Fruit fly (Drosophila melanogaster) Kc167 (cell line): ENCODE data around the gene CG8034.

Experiments
- Myc ChIP-seq: fragments of >200 bp; optimal IDR thresholded peaks from 2 replicates; lab custom pipeline; 2017; ENCODE audit warnings: missing external identifiers
- Sin3A ChIP-seq: fragments of >200 bp; optimal IDR thresholded peaks from 2 replicates; lab custom pipeline; 2018; ENCODE audit warnings: missing external identifiers
- h ChIP-seq: fragments of >200 bp; optimal IDR thresholded peaks from 3 replicates; lab custom pipeline; 2018; ENCODE audit warnings: missing external identifiers
- insv ChIP-seq: fragments of >200 bp; optimal IDR thresholded peaks from 3 replicates; lab custom pipeline; 2018; ENCODE audit warnings: missing external identifiers
- psq ChIP-seq: fragments of >200 bp; optimal IDR thresholded peaks from 2 replicates; lab custom pipeline; 2017; ENCODE audit warnings: missing external identifiers
- ttk ChIP-seq: sonication (Bioruptor generic); optimal IDR thresholded peaks from 2 replicates; lab custom pipeline; 2017; ENCODE audit warnings: missing external identifiers

Gene CG8034

dm6 chrX:19297899-19298784 lies at the start of gene CG8034:
Gene CG8034 (minus strand): TSS chrX:19298162.
- no peak for TF ChIP-seq h (lab: Kevin White, UChicago)
- TF ChIP-seq insv (lab: Kevin White, UChicago) = no peak
- TF ChIP-seq psq (lab: Kevin White, UChicago) = no peak
- no peak for TF ChIP-seq ttk (lab: Kevin White, UChicago)
- TF ChIP-seq Sin3A (lab: Kevin White, UChicago) = no peak
- no peak for TF ChIP-seq Myc (lab: Kevin White, UChicago)

- TF ChIP-seq psq (lab: Kevin White, UChicago) (no peak), ttk (lab: Kevin White, UChicago) (no peak), Sin3A (lab: Kevin White, UChicago) (no peak), h (lab: Kevin White, UChicago) (no peak), insv (lab: Kevin White, UChicago) (no peak), Myc (lab: Kevin White, UChicago) (no peak)
These were observed 28.8 kb upstream of the CG8034 start for dm6 chrX:19326730-19327129.

- TF ChIP-seq insv (lab: Kevin White, UChicago) = no peak
- no peak for TF ChIP-seq ttk (lab: Kevin White, UChicago)
- TF ChIP-seq h (lab: Kevin White, UChicago) = no peak
- no peak for TF ChIP-seq psq (lab: Kevin White, UChicago)
- no peak for TF ChIP-seq Myc (lab: Kevin White, UChicago)
- TF ChIP-seq Sin3A (lab: Kevin White, UChicago) = no peak
These were observed 27.9 kb upstream of the CG8034 start for dm6 chrX:19325729-19326473.

- no peak for TF ChIP-seq ttk (lab: Kevin White, UChicago)
- no peak for TF ChIP-seq h (lab: Kevin White, UChicago)
- no peak for TF ChIP-seq Sin3A (lab: Kevin White, UChicago)
- no peak for TF ChIP-seq Myc (lab: Kevin White, UChicago)
- TF ChIP-seq insv (lab: Kevin White, UChicago) = no peak
- no peak for TF ChIP-seq psq (lab: Kevin White, UChicago)
These were observed 26.8 kb upstream of the CG8034 start for dm6 chrX:19324576-19325353.

- no peak for TF ChIP-seq h (lab: Kevin White, UChicago)
- TF ChIP-seq Myc (lab: Kevin White, UChicago) = no peak
- TF ChIP-seq Sin3A (lab: Kevin White, UChicago) = no peak
- TF ChIP-seq insv (lab: Kevin White, UChicago) = no peak
- TF ChIP-seq psq (lab: Kevin White, UChicago) = no peak
- no peak for TF ChIP-seq ttk (lab: Kevin White, UChicago)
These were observed 25.8 kb upstream of the CG8034 start for dm6 chrX:19323835-19324133.

dm6 chrX:19322945-19323834 lies 25.2 kb upstream of the CG8034 start:
- TF ChIP-seq Sin3A (lab: Kevin White, UChicago) (no peak), insv (lab: Kevin White, UChicago) (no peak), psq (lab: Kevin White, UChicago) (no peak), Myc (lab: Kevin White, UChicago) (no peak), h (lab: Kevin White, UChicago) (no peak), ttk (lab: Kevin White, UChicago) (no peak)

- TF ChIP-seq insv (lab: Kevin White, UChicago) (no peak), psq (lab: Kevin White, UChicago) (no peak), Myc (lab: Kevin White, UChicago) (no peak), Sin3A (lab: Kevin White, UChicago) (no peak)
These were observed 24.1 kb upstream of the CG8034 start, which contains the start of gene out for dm6 chrX:19321820-19322708. Gene out (minus strand): TSS chrX:19322106.

dm6 chrX:19318924-19319323 lies 21.0 kb upstream of the CG8034 start:
- TF ChIP-seq Sin3A (lab: Kevin White, UChicago) = no peak
- no peak for TF ChIP-seq Myc (lab: Kevin White, UChicago)
- TF ChIP-seq ttk (lab: Kevin White, UChicago) = no peak
- no peak for TF ChIP-seq psq (lab: Kevin White, UChicago)
- no peak for TF ChIP-seq h (lab: Kevin White, UChicago)
- no peak for TF ChIP-seq insv (lab: Kevin White, UChicago)

dm6 chrX:19317058-19317767 lies 19.3 kb upstream of the CG8034 start:
- TF ChIP-seq ttk (lab: Kevin White, UChicago) (no peak), psq (lab: Kevin White, UChicago) (no peak), Myc (lab: Kevin White, UChicago) (no peak), insv (lab: Kevin White, UChicago) (no peak), Sin3A (lab: Kevin White, UChicago) (no peak), h (lab: Kevin White, UChicago) (no peak)
